Worm (Caenorhabditis elegans) whole organism, young adult: ENCODE results near the gene mab-10.

Experiments used
- B0336.3 ChIP-seq: fragments of 200-800 bp; sonication (Bioruptor generic); IDR thresholded peaks from 2 replicates; pipeline ENCODE4 v1.3.6; 2022; ENCODE audit warnings: missing genetic modification characterization, missing compliant biosample characterization
- C06A6.2 ChIP-seq: fragments of 200-800 bp; sonication (Bioruptor generic); conservative IDR thresholded peaks from 2 replicates; pipeline ENCODE4 v1.3.6; 2022; ENCODE audit warnings: missing genetic modification characterization, missing compliant biosample characterization
- D2030.7 ChIP-seq: fragments of 200-800 bp; sonication (Bioruptor generic); IDR thresholded peaks from 2 replicates; pipeline ENCODE4 v1.3.6; 2022; ENCODE audit warnings: missing genetic modification reagents, missing genetic modification characterization, missing compliant biosample characterization
- F22D6.2 ChIP-seq: sonication (generic microtip); optimal IDR thresholded peaks from 2 replicates; lab custom pipeline; 2016; ENCODE audit warnings: mild to moderate bottlenecking, missing genetic modification characterization, missing compliant biosample characterization
- F52B5.7 ChIP-seq: sonication (generic microtip); optimal IDR thresholded peaks from 2 replicates; lab custom pipeline; 2016; ENCODE audit warnings: mild to moderate bottlenecking, missing genetic modification characterization, missing compliant biosample characterization
- F55B11.4 ChIP-seq: sonication (generic microtip); optimal IDR thresholded peaks from 2 replicates; lab custom pipeline; 2016; ENCODE audit warnings: missing compliant biosample characterization, missing genetic modification characterization, borderline replicate concordance; ENCODE audit not compliant: insufficient read depth
- F57A8.1 ChIP-seq: fragments of 200-800 bp; sonication (Bioruptor generic); optimal IDR thresholded peaks from 2 replicates; lab custom pipeline; 2018; ENCODE audit warnings: mild to moderate bottlenecking, missing genetic modification characterization, moderate library complexity, missing compliant biosample characterization
- K12H6.12 ChIP-seq: fragments of 200-800 bp; sonication (Bioruptor generic); optimal IDR thresholded peaks from 2 replicates; lab custom pipeline; 2018; ENCODE audit warnings: mild to moderate bottlenecking, missing genetic modification characterization, missing compliant biosample characterization
- T26A5.8 ChIP-seq: sonication (generic microtip); optimal IDR thresholded peaks from 2 replicates; lab custom pipeline; 2016; ENCODE audit warnings: missing genetic modification characterization, missing compliant biosample characterization
- Y56A3A.18 ChIP-seq: fragments of 200-800 bp; sonication (Bioruptor generic); IDR thresholded peaks from 2 replicates; pipeline ENCODE4 v1.3.6; 2022; ENCODE audit warnings: missing genetic modification reagents, missing genetic modification characterization, missing compliant biosample characterization
- akir-1 ChIP-seq: fragments of 200-800 bp; sonication (Bioruptor generic); optimal IDR thresholded peaks from 2 replicates; lab custom pipeline; 2018; ENCODE audit warnings: mild to moderate bottlenecking, missing genetic modification characterization, moderate library complexity, missing compliant biosample characterization
- athp-1 ChIP-seq: sonication (generic microtip); optimal IDR thresholded peaks from 2 replicates; lab custom pipeline; 2017; ENCODE audit warnings: mild to moderate bottlenecking, missing genetic modification characterization, missing compliant biosample characterization
- attf-5 ChIP-seq: fragments of 200-800 bp; sonication (Bioruptor generic); optimal IDR thresholded peaks from 2 replicates; lab custom pipeline; 2018; ENCODE audit warnings: mild to moderate bottlenecking, missing genetic modification characterization, missing compliant biosample characterization
- cebp-2 ChIP-seq: fragments of 200-800 bp; sonication (Bioruptor generic); IDR thresholded peaks from 2 replicates; pipeline ENCODE4 v1.3.6; 2022; ENCODE audit warnings: missing genetic modification characterization, missing compliant biosample characterization
- ceh-100 ChIP-seq: fragments of 200-800 bp; sonication (Bioruptor generic); IDR thresholded peaks from 2 replicates; pipeline ENCODE4 v1.3.6; 2022; ENCODE audit warnings: missing genetic modification reagents, missing genetic modification characterization, missing compliant biosample characterization
- ceh-91 ChIP-seq: fragments of 200-800 bp; sonication (Bioruptor generic); IDR thresholded peaks from 2 replicates; pipeline ENCODE4 v1.3.6; 2022; ENCODE audit warnings: missing genetic modification reagents, missing genetic modification characterization, missing compliant biosample characterization
- chd-7 ChIP-seq: sonication (generic microtip); optimal IDR thresholded peaks from 2 replicates; lab custom pipeline; 2016; ENCODE audit warnings: mild to moderate bottlenecking, missing genetic modification characterization, moderate library complexity, missing compliant biosample characterization
- die-1 ChIP-seq: sonication (generic microtip); optimal IDR thresholded peaks from 2 replicates; lab custom pipeline; 2016; ENCODE audit warnings: missing genotype, mild to moderate bottlenecking, missing genetic modification characterization, missing compliant biosample characterization
- dox-1 ChIP-seq: fragments of 200-800 bp; sonication (Bioruptor generic); IDR thresholded peaks from 2 replicates; pipeline ENCODE4 v1.3.6; 2022; ENCODE audit warnings: missing genetic modification reagents, missing genetic modification characterization, missing compliant biosample characterization
- egl-44 ChIP-seq: fragments of 200-800 bp; sonication (Bioruptor generic); IDR thresholded peaks from 2 replicates; pipeline ENCODE4 v1.3.6; 2022; ENCODE audit warnings: missing genetic modification reagents, missing genetic modification characterization, missing compliant biosample characterization
- egrh-3 ChIP-seq: fragments of 200-800 bp; sonication (Bioruptor generic); IDR thresholded peaks from 2 replicates; pipeline ENCODE4 v1.3.6; 2022; ENCODE audit warnings: missing genetic modification reagents, missing genetic modification characterization, missing compliant biosample characterization
- ets-4 ChIP-seq: fragments of 200-800 bp; sonication (Bioruptor generic); optimal IDR thresholded peaks from 2 replicates; lab custom pipeline; 2018; ENCODE audit warnings: mild to moderate bottlenecking, missing genetic modification characterization, missing compliant biosample characterization
- him-1 ChIP-seq: sonication (generic microtip); optimal IDR thresholded peaks from 2 replicates; lab custom pipeline; 2016; ENCODE audit warnings: missing genotype, missing genetic modification reagents, missing genetic modification characterization, missing compliant biosample characterization
- hlh-26 ChIP-seq: fragments of 200-800 bp; sonication (Bioruptor generic); conservative IDR thresholded peaks from 2 replicates; pipeline ENCODE4 v1.3.6; 2022; ENCODE audit warnings: missing genetic modification reagents, missing genetic modification characterization, missing compliant biosample characterization
- hmg-1.2 ChIP-seq: fragments of 200-800 bp; sonication (Bioruptor generic); IDR thresholded peaks from 2 replicates; pipeline ENCODE4 v1.3.6; 2022; ENCODE audit warnings: missing genetic modification reagents, missing genetic modification characterization, missing compliant biosample characterization
- hmg-20 ChIP-seq: fragments of 200-800 bp; sonication (Bioruptor generic); IDR thresholded peaks from 2 replicates; pipeline ENCODE4 v1.3.6; 2022; ENCODE audit warnings: missing genetic modification reagents, missing genetic modification characterization, missing compliant biosample characterization
- let-526 ChIP-seq: fragments of 200-800 bp; sonication (Bioruptor generic); IDR thresholded peaks from 2 replicates; pipeline ENCODE4 v1.3.6; 2022; ENCODE audit warnings: missing genetic modification reagents, missing genetic modification characterization, missing compliant biosample characterization
- lin-26 ChIP-seq: fragments of 200-800 bp; sonication (Bioruptor generic); IDR thresholded peaks from 2 replicates; pipeline ENCODE4 v1.3.6; 2022; ENCODE audit warnings: missing genetic modification reagents, missing genetic modification characterization, missing compliant biosample characterization
- lin-40 ChIP-seq: sonication (generic microtip); optimal IDR thresholded peaks from 2 replicates; lab custom pipeline; 2016; ENCODE audit warnings: missing genetic modification characterization, mild to moderate bottlenecking, missing compliant biosample characterization, missing genotype, missing genetic modification reagents
- lsl-1 ChIP-seq: fragments of 200-800 bp; sonication (Bioruptor generic); optimal IDR thresholded peaks from 2 replicates; lab custom pipeline; 2018; ENCODE audit warnings: mild to moderate bottlenecking, missing genetic modification characterization, moderate library complexity, missing compliant biosample characterization
- madf-8 ChIP-seq: fragments of 200-800 bp; sonication (Bioruptor generic); conservative IDR thresholded peaks from 2 replicates; pipeline ENCODE4 v1.3.6; 2022; ENCODE audit warnings: missing genetic modification reagents, missing genetic modification characterization, missing compliant biosample characterization
- mcd-1 ChIP-seq: fragments of 200-800 bp; sonication (Bioruptor generic); IDR thresholded peaks from 2 replicates; pipeline ENCODE4 v1.3.6; 2022; ENCODE audit warnings: missing genetic modification reagents, missing genetic modification characterization, missing compliant biosample characterization
- mxl-1 ChIP-seq: sonication (generic microtip); optimal IDR thresholded peaks from 2 replicates; lab custom pipeline; 2016; ENCODE audit warnings: missing genetic modification characterization, missing compliant biosample characterization
- nfya-1 ChIP-seq: sonication (generic microtip); optimal IDR thresholded peaks from 2 replicates; lab custom pipeline; 2017; ENCODE audit warnings: antibody characterized with exemption, missing compliant biosample characterization, missing genetic modification characterization, borderline replicate concordance; ENCODE audit not compliant: insufficient read depth
- nfya-2 ChIP-seq: fragments of 200-800 bp; sonication (Bioruptor generic); IDR thresholded peaks from 2 replicates; pipeline ENCODE4 v1.3.6; 2022; ENCODE audit warnings: missing genetic modification reagents, missing genetic modification characterization, missing compliant biosample characterization
- nfyb-1 ChIP-seq: fragments of 200-800 bp; sonication (Bioruptor generic); IDR thresholded peaks from 2 replicates; pipeline ENCODE4 v1.3.6; 2022; ENCODE audit warnings: missing genetic modification reagents, missing genetic modification characterization, missing compliant biosample characterization
- nhr-80 ChIP-seq: sonication (generic microtip); optimal IDR thresholded peaks from 2 replicates; lab custom pipeline; 2016; ENCODE audit warnings: missing genetic modification characterization, missing compliant biosample characterization
- nhr-90 ChIP-seq: sonication (generic microtip); optimal IDR thresholded peaks from 2 replicates; lab custom pipeline; 2016; ENCODE audit warnings: missing genotype, mild to moderate bottlenecking, missing genetic modification characterization, missing compliant biosample characterization
- pha-4 ChIP-seq: fragments of 150-350 bp; sonication (generic microtip); optimal IDR thresholded peaks from 2 replicates; lab custom pipeline; 2014; ENCODE audit warnings: missing biosample characterization, missing genetic modification reagents, missing genetic modification characterization
- rec-8 ChIP-seq, 2 experiments: sonication (generic microtip); optimal IDR thresholded peaks; 2 replicates each; lab custom pipeline; 2016; ENCODE audit warnings: mild to moderate bottlenecking in 2 of 2, missing genetic modification characterization in 2 of 2, missing genetic modification reagents in 2 of 2, missing genotype in 2 of 2, missing biosample characterization in 1 of 2, missing compliant biosample characterization in 1 of 2, moderate library complexity in 1 of 2
- snpc-1.1 ChIP-seq: sonication (generic microtip); optimal IDR thresholded peaks from 2 replicates; lab custom pipeline; 2017; ENCODE audit warnings: missing genetic modification characterization, mild to moderate bottlenecking, missing compliant biosample characterization, antibody characterized with exemption, moderate library complexity, missing genotype, missing genetic modification reagents; ENCODE audit not compliant: insufficient read depth
- snpc-3.4 ChIP-seq: sonication (generic microtip); optimal IDR thresholded peaks from 2 replicates; lab custom pipeline; 2017; ENCODE audit warnings: missing genetic modification characterization, mild to moderate bottlenecking, missing compliant biosample characterization, antibody characterized with exemption, moderate library complexity, missing genotype, missing genetic modification reagents
- snpc-4 ChIP-seq, 5 experiments: fragments of 150-350 bp in 1 of 5; sonication (generic microtip) in 4 of 5; optimal IDR thresholded peaks; 2 replicates each; lab custom pipeline; 2014 to 2018; ENCODE audit warnings: missing genetic modification characterization in 5 of 5, missing biosample characterization in 3 of 5, antibody characterized with exemption in 2 of 5, mild to moderate bottlenecking in 2 of 5, missing compliant biosample characterization in 2 of 5, missing genotype in 2 of 5, moderate library complexity in 2 of 5, missing genetic modification reagents in 1 of 5
- zfh-2 ChIP-seq: fragments of 200-800 bp; sonication (Bioruptor generic); conservative IDR thresholded peaks from 2 replicates; pipeline ENCODE4 v1.3.6; 2022; ENCODE audit warnings: missing genetic modification reagents, missing genetic modification characterization, missing compliant biosample characterization
- ztf-18 ChIP-seq: sonication (generic microtip); optimal IDR thresholded peaks from 2 replicates; lab custom pipeline; 2016; ENCODE audit warnings: missing genotype, mild to moderate bottlenecking, missing genetic modification characterization, missing compliant biosample characterization
- ztf-22 ChIP-seq: fragments of 200-800 bp; sonication (Bioruptor generic); optimal IDR thresholded peaks from 2 replicates; lab custom pipeline; 2018; ENCODE audit warnings: mild to moderate bottlenecking, missing genetic modification characterization, moderate library complexity, missing compliant biosample characterization
- ztf-26 ChIP-seq: sonication (generic microtip); optimal IDR thresholded peaks from 2 replicates; lab custom pipeline; 2017; ENCODE audit warnings: missing genetic modification characterization, missing compliant biosample characterization

The mab-10 gene

ce11 chrII:10527649-10528134 lies at the start of gene mab-10:
Gene mab-10 (plus strand): TSS chrII:10528084.
- TF ChIP-seq nfya-2 (GFP tag; lab: Robert Waterston, UW) (no peak), rec-8 (tag; optimal IDR thresholded peaks at IDR 0.05; lab: Kevin White, UChicago) (no peak), ceh-100 (GFP tag; lab: Robert Waterston, UW) (0 out of 2 replicates have a peak, but pooled peaks have one; percentile 35), snpc-1.1 (tag; lab: Kevin White, UChicago) (no peak), F52B5.7 (tag; lab: Kevin White, UChicago) (peak; percentile 30), dox-1 (GFP tag; lab: Robert Waterston, UW) (peak; percentile 84), mxl-1 (tag; lab: Kevin White, UChicago) (peak; percentile 35), madf-8 (GFP tag; lab: Robert Waterston, UW) (no peak), mcd-1 (GFP tag; lab: Robert Waterston, UW) (peak; percentile 56), akir-1 (GFP tag; lab: Kevin White, UChicago) (no peak), hmg-20 (GFP tag; lab: Robert Waterston, UW) (no peak), hmg-1.2 (peak; percentile 72), pha-4 (tag; lab: Kevin White, UChicago) (no peak), lsl-1 (GFP tag; lab: Kevin White, UChicago) (no peak), ztf-26 (tag; lab: Kevin White, UChicago) (peak; percentile 64), nhr-90 (tag; lab: Kevin White, UChicago) (peak; percentile 30), egl-44 (no peak), lin-40 (tag; lab: Kevin White, UChicago) (peak; percentile 32), snpc-3.4 (no peak), B0336.3 (GFP tag; lab: Robert Waterston, UW) (peak; percentile 45; the same call in 1 of the 2 replicates), T26A5.8 (no peak), nhr-80 (tag; lab: Kevin White, UChicago) (peak; percentile 76), zfh-2 (GFP tag; lab: Robert Waterston, UW) (peak; percentile 99), ztf-22 (GFP tag; lab: Kevin White, UChicago) (no peak), ets-4 (GFP tag; lab: Kevin White, UChicago) (no peak), ceh-91 (GFP tag; lab: Robert Waterston, UW) (no peak), F57A8.1 (GFP tag; lab: Kevin White, UChicago) (no peak), F22D6.2 (tag; lab: Kevin White, UChicago) (no peak), snpc-4 (GFP tag; optimal IDR thresholded peaks at IDR 0.05; lab: Kevin White, UChicago) (no peak), snpc-4 (tag; optimal IDR thresholded peaks at IDR 0.05; lab: Kevin White, UChicago) (peak in 1 of 4 experiments; percentile 18), cebp-2 (GFP tag; lab: Robert Waterston, UW) (no peak), C06A6.2 (GFP tag; lab: Robert Waterston, UW) (peak; percentile 42; the same call in 1 of the 2 replicates), nfya-1 (tag; lab: Kevin White, UChicago) (no peak), F55B11.4 (tag; lab: Kevin White, UChicago) (no peak), hlh-26 (GFP tag; lab: Robert Waterston, UW) (no peak), chd-7 (tag; lab: Kevin White, UChicago) (peak; percentile 50), nfyb-1 (0 out of 2 replicates have a peak, but pooled peaks have one; percentile 12), die-1 (tag; lab: Kevin White, UChicago) (peak; percentile 29), Y56A3A.18 (no peak), ztf-18 (tag; lab: Kevin White, UChicago) (peak; percentile 27), lin-26 (GFP tag; lab: Robert Waterston, UW) (no peak), attf-5 (GFP tag; lab: Kevin White, UChicago) (peak; percentile 43), K12H6.12 (tag; lab: Kevin White, UChicago) (peak; percentile 44), him-1 (tag; lab: Kevin White, UChicago) (no peak), let-526 (no peak), D2030.7 (0 out of 2 replicates have a peak, but pooled peaks have one; percentile 10), egrh-3 (peak; percentile 92), athp-1 (tag; lab: Kevin White, UChicago) (peak; percentile 30)
